Worm (Caenorhabditis elegans) whole organism, young adult: ENCODE data around the gene mel-11.

Experiments
- B0035.1 ChIP-seq: sonication (generic microtip); optimal IDR thresholded peaks from 2 replicates; lab custom pipeline; 2016; ENCODE audit warnings: missing genetic modification characterization, mild to moderate bottlenecking, missing compliant biosample characterization, missing genotype, missing genetic modification reagents
- F10E7.11 ChIP-seq: sonication (generic microtip); optimal IDR thresholded peaks from 2 replicates; lab custom pipeline; 2017; ENCODE audit warnings: mild to moderate bottlenecking, missing genetic modification characterization, moderate library complexity, missing compliant biosample characterization
- F23B12.7 ChIP-seq: sonication (generic microtip); optimal IDR thresholded peaks from 2 replicates; lab custom pipeline; 2017; ENCODE audit warnings: missing genetic modification characterization, mild to moderate bottlenecking, missing compliant biosample characterization, antibody characterized with exemption, moderate library complexity; ENCODE audit not compliant: insufficient read depth
- F52B5.7 ChIP-seq: sonication (generic microtip); optimal IDR thresholded peaks from 2 replicates; lab custom pipeline; 2016; ENCODE audit warnings: mild to moderate bottlenecking, missing genetic modification characterization, missing compliant biosample characterization
- F55B11.4 ChIP-seq: sonication (generic microtip); optimal IDR thresholded peaks from 2 replicates; lab custom pipeline; 2016; ENCODE audit warnings: missing compliant biosample characterization, missing genetic modification characterization, borderline replicate concordance; ENCODE audit not compliant: insufficient read depth
- K11D2.4 ChIP-seq: fragments of 200-800 bp; sonication (Bioruptor generic); IDR thresholded peaks from 2 replicates; pipeline ENCODE4 v1.3.6; 2022; ENCODE audit warnings: missing genetic modification reagents, missing genetic modification characterization, missing compliant biosample characterization
- K12H6.12 ChIP-seq: fragments of 200-800 bp; sonication (Bioruptor generic); optimal IDR thresholded peaks from 2 replicates; lab custom pipeline; 2018; ENCODE audit warnings: mild to moderate bottlenecking, missing genetic modification characterization, missing compliant biosample characterization
- Y56A3A.18 ChIP-seq: fragments of 200-800 bp; sonication (Bioruptor generic); IDR thresholded peaks from 2 replicates; pipeline ENCODE4 v1.3.6; 2022; ENCODE audit warnings: missing genetic modification reagents, missing genetic modification characterization, missing compliant biosample characterization
- ZK185.1 ChIP-seq: sonication (generic microtip); optimal IDR thresholded peaks from 2 replicates; lab custom pipeline; 2016; ENCODE audit warnings: mild to moderate bottlenecking, missing genetic modification characterization, missing compliant biosample characterization; ENCODE audit not compliant: poor library complexity, severe bottlenecking
- attf-6 ChIP-seq: fragments of 200-800 bp; sonication (Bioruptor generic); IDR thresholded peaks from 2 replicates; pipeline ENCODE4 v1.3.6; 2022; ENCODE audit warnings: missing genetic modification reagents, missing genetic modification characterization, missing compliant biosample characterization
- bed-1 ChIP-seq: fragments of 200-800 bp; sonication (Bioruptor generic); IDR thresholded peaks from 2 replicates; pipeline ENCODE4 v1.3.6; 2022; ENCODE audit warnings: missing genetic modification reagents, missing genetic modification characterization, missing compliant biosample characterization
- bed-2 ChIP-seq: fragments of 200-800 bp; sonication (Bioruptor generic); IDR thresholded peaks from 2 replicates; pipeline ENCODE4 v1.3.6; 2022; ENCODE audit warnings: missing genetic modification reagents, missing genetic modification characterization, missing compliant biosample characterization
- ccch-3 ChIP-seq: fragments of 200-800 bp; sonication (Bioruptor generic); optimal IDR thresholded peaks from 2 replicates; lab custom pipeline; 2018; ENCODE audit warnings: mild to moderate bottlenecking, missing genetic modification characterization, missing compliant biosample characterization
- ceh-100 ChIP-seq: fragments of 200-800 bp; sonication (Bioruptor generic); IDR thresholded peaks from 2 replicates; pipeline ENCODE4 v1.3.6; 2022; ENCODE audit warnings: missing genetic modification reagents, missing genetic modification characterization, missing compliant biosample characterization
- ceh-40 ChIP-seq: fragments of 200-800 bp; sonication (Bioruptor generic); IDR thresholded peaks from 2 replicates; pipeline ENCODE4 v1.3.6; 2022; ENCODE audit warnings: missing genetic modification characterization, missing compliant biosample characterization
- ceh-58 ChIP-seq: fragments of 200-800 bp; sonication (Bioruptor generic); IDR thresholded peaks from 2 replicates; pipeline ENCODE4 v1.3.6; 2022; ENCODE audit warnings: missing genetic modification characterization, missing compliant biosample characterization
- ceh-91 ChIP-seq: fragments of 200-800 bp; sonication (Bioruptor generic); IDR thresholded peaks from 2 replicates; pipeline ENCODE4 v1.3.6; 2022; ENCODE audit warnings: missing genetic modification reagents, missing genetic modification characterization, missing compliant biosample characterization
- dpff-1 ChIP-seq: sonication (generic microtip); optimal IDR thresholded peaks from 2 replicates; lab custom pipeline; 2017; ENCODE audit warnings: mild to moderate bottlenecking, missing genetic modification characterization, missing compliant biosample characterization
- gei-17 ChIP-seq: fragments of 200-800 bp; sonication (Bioruptor generic); optimal IDR thresholded peaks from 2 replicates; lab custom pipeline; 2018; ENCODE audit warnings: mild to moderate bottlenecking, missing genetic modification characterization, missing compliant biosample characterization
- hlh-26 ChIP-seq: fragments of 200-800 bp; sonication (Bioruptor generic); conservative IDR thresholded peaks from 2 replicates; pipeline ENCODE4 v1.3.6; 2022; ENCODE audit warnings: missing genetic modification reagents, missing genetic modification characterization, missing compliant biosample characterization
- hmg-1.2 ChIP-seq: fragments of 200-800 bp; sonication (Bioruptor generic); IDR thresholded peaks from 2 replicates; pipeline ENCODE4 v1.3.6; 2022; ENCODE audit warnings: missing genetic modification reagents, missing genetic modification characterization, missing compliant biosample characterization
- hsf-1 ChIP-seq: fragments of 200-800 bp; sonication (Bioruptor generic); IDR thresholded peaks from 2 replicates; pipeline ENCODE4 v1.3.6; 2022; ENCODE audit warnings: missing genetic modification reagents, missing genetic modification characterization, missing compliant biosample characterization
- lin-40 ChIP-seq: sonication (generic microtip); optimal IDR thresholded peaks from 2 replicates; lab custom pipeline; 2016; ENCODE audit warnings: missing genetic modification characterization, mild to moderate bottlenecking, missing compliant biosample characterization, missing genotype, missing genetic modification reagents
- madf-3 ChIP-seq: fragments of 200-800 bp; sonication (Bioruptor generic); IDR thresholded peaks from 2 replicates; pipeline ENCODE4 v1.3.6; 2022; ENCODE audit warnings: missing genetic modification reagents, missing genetic modification characterization, missing compliant biosample characterization
- madf-8 ChIP-seq: fragments of 200-800 bp; sonication (Bioruptor generic); conservative IDR thresholded peaks from 2 replicates; pipeline ENCODE4 v1.3.6; 2022; ENCODE audit warnings: missing genetic modification reagents, missing genetic modification characterization, missing compliant biosample characterization
- mxl-1 ChIP-seq: sonication (generic microtip); optimal IDR thresholded peaks from 2 replicates; lab custom pipeline; 2016; ENCODE audit warnings: missing genetic modification characterization, missing compliant biosample characterization
- nhr-179 ChIP-seq: sonication (generic microtip); optimal IDR thresholded peaks from 2 replicates; lab custom pipeline; 2016; ENCODE audit warnings: mild to moderate bottlenecking, missing genetic modification characterization, missing compliant biosample characterization
- pbrm-1 ChIP-seq: fragments of 200-800 bp; sonication (Bioruptor generic); IDR thresholded peaks from 2 replicates; pipeline ENCODE4 v1.3.6; 2022; ENCODE audit warnings: missing genetic modification reagents, missing genetic modification characterization, missing compliant biosample characterization
- pha-4 ChIP-seq: fragments of 150-350 bp; sonication (generic microtip); optimal IDR thresholded peaks from 2 replicates; lab custom pipeline; 2014; ENCODE audit warnings: missing biosample characterization, missing genetic modification reagents, missing genetic modification characterization
- rcor-1 ChIP-seq: fragments of 200-800 bp; sonication (Bioruptor generic); IDR thresholded peaks from 2 replicates; pipeline ENCODE4 v1.3.6; 2022; ENCODE audit warnings: missing genetic modification reagents, missing genetic modification characterization, missing compliant biosample characterization
- sdz-38 ChIP-seq: sonication (generic microtip); optimal IDR thresholded peaks from 2 replicates; lab custom pipeline; 2016; ENCODE audit warnings: missing genotype, missing genetic modification characterization, missing compliant biosample characterization
- sea-2 ChIP-seq: fragments of 200-800 bp; sonication (Bioruptor generic); IDR thresholded peaks from 2 replicates; pipeline ENCODE4 v1.3.6; 2022; ENCODE audit warnings: missing genetic modification characterization, missing compliant biosample characterization
- snpc-1.1 ChIP-seq: sonication (generic microtip); optimal IDR thresholded peaks from 2 replicates; lab custom pipeline; 2017; ENCODE audit warnings: missing genetic modification characterization, mild to moderate bottlenecking, missing compliant biosample characterization, antibody characterized with exemption, moderate library complexity, missing genotype, missing genetic modification reagents; ENCODE audit not compliant: insufficient read depth
- snpc-4 ChIP-seq, 5 experiments: fragments of 150-350 bp in 1 of 5; sonication (generic microtip) in 4 of 5; optimal IDR thresholded peaks; 2 replicates each; lab custom pipeline; 2014 to 2018; ENCODE audit warnings: missing genetic modification characterization in 5 of 5, missing biosample characterization in 3 of 5, antibody characterized with exemption in 2 of 5, mild to moderate bottlenecking in 2 of 5, missing compliant biosample characterization in 2 of 5, missing genotype in 2 of 5, moderate library complexity in 2 of 5, missing genetic modification reagents in 1 of 5
- tbp1 ChIP-seq: fragments of 200-800 bp; sonication (Bioruptor generic); optimal IDR thresholded peaks from 2 replicates; lab custom pipeline; 2018; ENCODE audit warnings: mild to moderate bottlenecking, missing genetic modification characterization, missing compliant biosample characterization
- tbx-9 ChIP-seq: sonication (generic microtip); optimal IDR thresholded peaks from 2 replicates; lab custom pipeline; 2016; ENCODE audit warnings: borderline replicate concordance, missing genetic modification characterization, inconsistent platforms, missing compliant biosample characterization
- unc-62 ChIP-seq: fragments of 150-350 bp; optimal IDR thresholded peaks from 2 replicates; lab custom pipeline; 2014; ENCODE audit warnings: missing biosample characterization, missing genetic modification reagents, missing genetic modification characterization
- zfh-2 ChIP-seq: fragments of 200-800 bp; sonication (Bioruptor generic); conservative IDR thresholded peaks from 2 replicates; pipeline ENCODE4 v1.3.6; 2022; ENCODE audit warnings: missing genetic modification reagents, missing genetic modification characterization, missing compliant biosample characterization
- ztf-25 ChIP-seq: fragments of 200-800 bp; sonication (Bioruptor generic); IDR thresholded peaks from 2 replicates; pipeline ENCODE4 v1.3.6; 2022; ENCODE audit warnings: missing genetic modification reagents, missing genetic modification characterization, missing compliant biosample characterization
- ztf-26 ChIP-seq: sonication (generic microtip); optimal IDR thresholded peaks from 2 replicates; lab custom pipeline; 2017; ENCODE audit warnings: missing genetic modification characterization, missing compliant biosample characterization
- ztf-3 ChIP-seq: fragments of 200-800 bp; sonication (Bioruptor generic); optimal IDR thresholded peaks from 2 replicates; lab custom pipeline; 2018; ENCODE audit warnings: mild to moderate bottlenecking, missing genetic modification characterization, missing compliant biosample characterization
- ztf-6 ChIP-seq: fragments of 200-800 bp; sonication (Bioruptor generic); IDR thresholded peaks from 2 replicates; pipeline ENCODE4 v1.3.6; 2022; ENCODE audit warnings: missing genetic modification reagents, missing genetic modification characterization, missing compliant biosample characterization

mel-11 gene

DNA sequence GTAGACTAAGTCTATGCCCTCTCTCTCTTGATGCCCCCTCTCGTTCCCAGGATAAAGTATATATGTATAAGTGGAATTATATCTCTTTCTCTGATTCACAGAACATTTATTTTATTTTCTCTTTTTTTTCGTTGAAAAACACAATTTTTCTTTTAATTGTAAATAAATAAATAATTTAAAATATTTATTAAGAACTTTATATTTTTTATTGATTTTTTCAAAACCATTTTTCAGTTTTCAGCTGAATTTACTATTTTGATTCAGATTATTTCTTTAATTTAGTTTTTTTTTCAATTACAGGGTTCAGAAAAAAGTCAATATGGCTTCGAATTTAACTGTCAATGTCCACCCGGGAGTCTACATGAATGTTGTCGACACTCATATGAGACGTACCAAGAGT, 27.0 kb upstream of the mel-11 start, which contains the start of gene eif-3.F:
Gene eif-3.F, plus strand, starts transcription at position 301 of the 400 bp plus-strand sequence.
- TF ChIP-seq ztf-25 (GFP tag; lab: Robert Waterston, UW): no peak

DNA sequence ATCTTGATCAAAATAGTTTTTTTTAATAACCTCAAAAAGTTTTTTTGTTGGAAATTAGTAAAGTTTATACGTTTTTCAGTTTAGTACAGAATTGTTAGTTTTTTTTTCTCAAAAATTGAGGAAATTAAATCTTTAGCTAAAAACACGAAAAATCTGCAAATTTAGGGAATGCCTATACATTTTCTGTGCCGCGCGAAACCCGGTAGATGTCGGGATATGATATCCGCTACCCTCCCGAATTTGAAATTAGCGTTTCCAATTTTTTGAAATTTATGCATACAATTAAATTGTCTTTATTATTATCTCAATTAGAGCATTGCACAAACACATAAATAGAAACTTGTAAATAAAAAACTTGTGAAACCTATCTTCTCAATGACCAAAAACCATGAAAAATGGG, 25.3 kb upstream of the mel-11 start:
- no peak for TF ChIP-seq K11D2.4 (GFP tag; lab: Robert Waterston, UW)
- no peak for TF ChIP-seq hlh-26 (GFP tag; lab: Robert Waterston, UW)
- peak; percentile 32; the same call in 1 of the 2 replicates for TF ChIP-seq hmg-1.2
- no peak for TF ChIP-seq sea-2 (GFP tag; lab: Robert Waterston, UW)
- peak; percentile 81 for TF ChIP-seq snpc-4 (GFP tag; optimal IDR thresholded peaks at IDR 0.05; lab: Kevin White, UChicago)
- TF ChIP-seq snpc-4 (tag; optimal IDR thresholded peaks at IDR 0.05; lab: Kevin White, UChicago): peak; percentile 5 to 80 (median 59)
- no peak for TF ChIP-seq F10E7.11 (tag; lab: Kevin White, UChicago)
- no peak for TF ChIP-seq ccch-3
- TF ChIP-seq F23B12.7 (tag; lab: Kevin White, UChicago): no peak
- no peak for TF ChIP-seq ztf-6 (GFP tag; lab: Robert Waterston, UW)
- no peak for TF ChIP-seq ztf-26 (tag; lab: Kevin White, UChicago)
- TF ChIP-seq snpc-1.1 (tag; lab: Kevin White, UChicago): peak; percentile 88
- TF ChIP-seq B0035.1 (tag; lab: Kevin White, UChicago): no peak
- TF ChIP-seq Y56A3A.18 (GFP tag; lab: Robert Waterston, UW): no peak
- no peak for TF ChIP-seq ztf-3 (GFP tag; lab: Kevin White, UChicago)
- TF ChIP-seq lin-40 (tag; lab: Kevin White, UChicago): no peak
- TF ChIP-seq madf-3: no peak
- TF ChIP-seq tbp1 (GFP tag; lab: Kevin White, UChicago): peak; percentile 2
- TF ChIP-seq mxl-1 (tag; lab: Kevin White, UChicago): no peak
- no peak for TF ChIP-seq ceh-91 (GFP tag; lab: Robert Waterston, UW)
- TF ChIP-seq gei-17: no peak
- no peak for TF ChIP-seq ceh-100
- no peak for TF ChIP-seq tbx-9 (tag; lab: Kevin White, UChicago)
- no peak for TF ChIP-seq attf-6
- TF ChIP-seq madf-8 (GFP tag; lab: Robert Waterston, UW): no peak

DNA sequence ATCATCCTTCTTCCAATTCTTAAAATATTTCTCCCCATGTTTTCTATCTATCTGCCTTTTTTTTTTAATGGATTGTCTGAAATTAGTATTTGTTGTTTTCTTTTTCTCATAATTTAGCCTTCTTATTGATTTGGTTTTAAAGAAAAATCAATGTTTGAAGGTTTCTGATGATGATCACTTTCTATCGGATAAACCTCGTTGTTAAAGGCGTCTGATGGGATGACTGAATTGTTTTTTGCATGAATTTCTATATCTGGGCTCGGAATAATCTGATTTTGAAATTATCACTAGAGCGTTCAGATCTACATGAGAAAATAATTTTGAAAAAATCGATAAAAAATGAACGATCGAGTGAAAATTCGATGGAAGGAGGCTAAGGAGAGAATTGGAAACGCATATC, 24.6 kb upstream of the mel-11 start, which contains the start of gene scp-1:
Gene scp-1, plus strand, starts transcription at position 301 of the 400 bp plus-strand sequence.
- TF ChIP-seq snpc-4 (GFP tag; optimal IDR thresholded peaks at IDR 0.05; lab: Kevin White, UChicago): no peak
- TF ChIP-seq snpc-4 (tag; optimal IDR thresholded peaks at IDR 0.05; lab: Kevin White, UChicago): no peak
- TF ChIP-seq nhr-179 (tag; lab: Kevin White, UChicago): no peak
- no peak for TF ChIP-seq gei-17
- 0 out of 2 replicates have a peak, but pooled peaks have one; percentile 11 for TF ChIP-seq pbrm-1 (GFP tag; lab: Robert Waterston, UW)
- no peak for TF ChIP-seq ZK185.1 (tag; lab: Kevin White, UChicago)

DNA sequence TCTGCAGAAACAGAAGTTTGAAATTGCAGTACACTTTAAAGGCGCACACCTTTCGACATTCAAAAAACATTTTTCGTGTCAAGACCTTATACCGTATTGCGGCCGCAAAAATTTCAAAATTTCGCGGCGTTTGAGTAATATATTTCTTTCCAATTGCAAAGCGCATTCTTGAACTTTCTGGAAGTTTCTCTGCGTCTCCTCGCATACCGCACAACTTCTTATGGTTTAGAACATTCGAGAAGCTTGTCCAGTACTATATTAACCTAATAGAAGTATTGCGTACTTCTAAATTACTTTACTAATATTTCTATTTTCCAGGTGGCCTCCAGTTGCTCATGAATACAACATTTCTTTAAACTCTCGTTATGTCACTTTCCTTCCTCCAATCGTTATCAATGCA, 21.7 kb upstream of the mel-11 start:
- TF ChIP-seq hsf-1 (peak; percentile 73), unc-62 (GFP tag; lab: Kevin White, UChicago) (no peak)
- TF ChIP-seq, all 124 proteins: peak for 1

- TF ChIP-seq Y56A3A.18 (GFP tag; lab: Robert Waterston, UW) (no peak), zfh-2 (GFP tag; lab: Robert Waterston, UW) (no peak), ceh-91 (GFP tag; lab: Robert Waterston, UW) (no peak), ceh-58 (GFP tag; lab: Robert Waterston, UW) (no peak), sdz-38 (tag; lab: Kevin White, UChicago) (no peak), dpff-1 (tag; lab: Kevin White, UChicago) (no peak), pha-4 (no peak), bed-1 (no peak), F10E7.11 (tag; lab: Kevin White, UChicago) (no peak), rcor-1 (no peak), F55B11.4 (tag; lab: Kevin White, UChicago) (no peak), ceh-40 (no peak), bed-2 (no peak), gei-17 (no peak), K12H6.12 (no peak), F52B5.7 (tag; lab: Kevin White, UChicago) (no peak)
These were observed 19.5 kb upstream of the mel-11 start, which contains the start of gene ttll-12 for ce11 chrII:9338859-9339258. Gene ttll-12, plus strand, starts transcription at chrII:9338997.
